Worm (Caenorhabditis elegans) whole organism, midembryonic: ENCODE results near the gene nars-2.

ENCODE experiments used
- flt-1 ChIP-seq: fragments of 200-800 bp; sonication (Bioruptor generic); IDR thresholded peaks from 2 replicates; pipeline ENCODE4 v1.3.6; 2022; ENCODE audit warnings: missing genetic modification characterization, missing compliant biosample characterization
- klf-2 ChIP-seq: fragments of 200-800 bp; sonication (Bioruptor generic); conservative IDR thresholded peaks from 2 replicates; pipeline ENCODE4 v1.3.6; 2022; ENCODE audit warnings: missing genetic modification reagents, missing genetic modification characterization, missing compliant biosample characterization
- med-1 ChIP-seq: sonication (generic microtip); optimal IDR thresholded peaks from 2 replicates; lab custom pipeline; 2017; ENCODE audit warnings: missing genetic modification characterization, mild to moderate bottlenecking, missing compliant biosample characterization, antibody characterized with exemption, missing genetic modification reagents; ENCODE audit not compliant: insufficient read depth
- ref-1 ChIP-seq: fragments of 200-800 bp; sonication (Bioruptor generic); conservative IDR thresholded peaks from 2 replicates; pipeline ENCODE4 v1.3.6; 2022; ENCODE audit warnings: missing genetic modification reagents, missing genetic modification characterization, missing compliant biosample characterization
- tab-1 ChIP-seq: fragments of 200-800 bp; sonication (Bioruptor generic); IDR thresholded peaks from 2 replicates; pipeline ENCODE4 v1.3.6; 2022; ENCODE audit warnings: missing genetic modification characterization, missing compliant biosample characterization
- ztf-23 ChIP-seq: fragments of 200-800 bp; sonication (Bioruptor generic); IDR thresholded peaks from 2 replicates; pipeline ENCODE4 v1.3.6; 2022; ENCODE audit warnings: missing genetic modification reagents, missing genetic modification characterization, missing compliant biosample characterization

DNA sequence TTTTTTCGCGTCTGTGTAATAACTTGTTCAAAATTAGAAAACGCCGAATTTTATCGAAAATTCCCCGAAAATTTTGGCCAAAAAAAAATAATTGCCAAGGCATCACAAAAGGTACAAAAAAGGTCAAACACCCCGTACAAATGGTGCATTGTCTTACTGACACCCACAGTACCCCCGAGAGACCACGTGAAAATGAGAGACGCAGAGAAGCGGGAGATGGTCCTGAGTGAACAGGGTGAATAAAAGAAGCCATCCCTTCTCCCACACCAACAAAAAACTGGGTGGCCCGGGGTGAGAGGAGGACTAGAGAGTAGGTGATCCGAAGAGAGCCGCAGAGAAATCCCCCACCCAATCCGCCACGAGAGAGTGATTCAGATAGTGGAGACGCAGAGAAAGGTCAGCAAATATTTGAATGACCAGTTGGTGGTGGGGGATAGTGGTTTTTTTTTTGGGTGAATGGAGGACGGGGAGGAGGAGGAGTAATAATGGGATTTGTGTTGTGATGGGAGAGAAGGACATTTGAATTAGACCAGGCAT is 19.2 kb downstream of the nars-2 start:
- no peak for TF ChIP-seq klf-2
- TF ChIP-seq tab-1 (GFP tag; lab: Robert Waterston, UW) = no peak
- no peak for TF ChIP-seq flt-1 (GFP tag; lab: Robert Waterston, UW)
- TF ChIP-seq med-1 (GFP tag; lab: Kevin White, UChicago) = no peak
- no peak for TF ChIP-seq ztf-23 (GFP tag; lab: Robert Waterston, UW)
- no peak for TF ChIP-seq ref-1
